Fruit fly (Drosophila melanogaster): ENCODE data around the gene CG4161.

DNA sequence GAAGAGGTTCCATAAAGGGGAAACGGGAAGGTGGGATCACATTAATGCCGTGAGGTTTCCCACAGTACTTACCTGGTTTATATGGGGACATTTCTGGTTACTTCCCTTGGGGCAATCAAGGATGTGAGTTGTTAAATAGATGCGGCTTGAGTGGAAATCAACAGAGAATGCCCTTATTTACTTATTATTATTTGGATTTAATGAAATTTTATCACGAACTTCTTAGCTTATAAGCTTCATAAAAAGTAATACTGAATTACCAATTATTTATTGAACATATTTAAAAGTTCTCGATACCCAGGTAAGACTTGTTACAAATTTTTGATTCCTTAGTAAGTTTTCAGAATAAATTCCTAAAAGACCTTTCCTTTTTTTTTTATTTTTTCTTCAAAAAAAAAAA is at the start of gene CG4161:
- no peak for TF ChIP-seq h (optimal IDR thresholded peaks at IDR 0.05)
- no peak for TF ChIP-seq psq (optimal IDR thresholded peaks at IDR 0.05)
- no peak for TF ChIP-seq insv (optimal IDR thresholded peaks at IDR 0.05)
- TF ChIP-seq Sin3A (optimal IDR thresholded peaks at IDR 0.05), result no peak
- TF ChIP-seq Myc (optimal IDR thresholded peaks at IDR 0.05), result no peak
- TF ChIP-seq ttk (optimal IDR thresholded peaks at IDR 0.05), result no peak
